Worm (Caenorhabditis elegans) whole organism, L4 larva: Measurements from ENCODE around the gene tmem-138.

Experiments used
- ceh-82 ChIP-seq: sonication (generic microtip); optimal IDR thresholded peaks from 2 replicates; lab custom pipeline; 2017; ENCODE audit warnings: missing biosample characterization, missing genetic modification characterization
- dve-1 ChIP-seq: sonication (generic microtip); optimal IDR thresholded peaks from 2 replicates; lab custom pipeline; 2017; ENCODE audit warnings: antibody characterized with exemption, mild to moderate bottlenecking, missing genetic modification characterization, missing compliant biosample characterization; ENCODE audit not compliant: insufficient read depth
- fos-1 ChIP-seq: fragments of 150-350 bp; optimal IDR thresholded peaks from 2 replicates; lab custom pipeline; 2014; ENCODE audit warnings: missing biosample characterization, missing genetic modification characterization
- sdz-12 ChIP-seq: fragments of 200-800 bp; sonication (Bioruptor generic); optimal IDR thresholded peaks from 2 replicates; lab custom pipeline; 2018; ENCODE audit warnings: mild to moderate bottlenecking, missing genetic modification characterization, missing compliant biosample characterization
- zfp-3 ChIP-seq: fragments of 200-800 bp; sonication (Bioruptor generic); conservative IDR thresholded peaks from 2 replicates; pipeline ENCODE4 v1.3.6; 2022; ENCODE audit warnings: missing genetic modification reagents, missing genetic modification characterization, missing compliant biosample characterization

- no peak for TF ChIP-seq sdz-12
- TF ChIP-seq ceh-82 (tag; lab: Kevin White, UChicago): no peak
- TF ChIP-seq fos-1 (tag; lab: Kevin White, UChicago): no peak
- no peak for TF ChIP-seq dve-1 (tag; lab: Kevin White, UChicago)
- TF ChIP-seq zfp-3 (GFP tag; lab: Robert Waterston, UW): no peak
Measured at ce11 chrII:8127794-8128193, 29.3 kb upstream of the tmem-138 start.
